Worm (Caenorhabditis elegans) whole organism, mixed stage, embryonic: ENCODE measurements around the gene bed-3.

Source experiments
- ces-1 ChIP-seq: fragments of 150-350 bp; optimal IDR thresholded peaks from 2 replicates; lab custom pipeline; 2014; ENCODE audit warnings: missing biosample characterization, missing genetic modification reagents, missing genetic modification characterization
- lin-13 ChIP-seq: fragments of 150-350 bp; optimal IDR thresholded peaks from 2 replicates; lab custom pipeline; 2014; ENCODE audit warnings: missing biosample characterization, missing genetic modification characterization
- nhr-12 ChIP-seq: fragments of 150-350 bp; optimal IDR thresholded peaks from 2 replicates; lab custom pipeline; 2014; ENCODE audit warnings: missing biosample characterization, missing genetic modification characterization
- nhr-237 ChIP-seq: fragments of 150-350 bp; optimal IDR thresholded peaks from 2 replicates; lab custom pipeline; 2014; ENCODE audit warnings: missing biosample characterization, missing genetic modification characterization
- pha-4 ChIP-seq: fragments of 150-350 bp; optimal IDR thresholded peaks from 2 replicates; lab custom pipeline; 2018; ENCODE audit warnings: missing biosample characterization, missing genetic modification reagents, missing genetic modification characterization
- sem-2 ChIP-seq: fragments of 200-800 bp; sonication (Bioruptor generic); optimal IDR thresholded peaks from 2 replicates; lab custom pipeline; 2018; ENCODE audit warnings: mild to moderate bottlenecking, missing genetic modification characterization, missing compliant biosample characterization
- snpc-4 ChIP-seq: fragments of 150-350 bp; optimal IDR thresholded peaks from 2 replicates; lab custom pipeline; 2014; ENCODE audit warnings: missing biosample characterization, missing genetic modification characterization
- unc-39 ChIP-seq: fragments of 150-350 bp; optimal IDR thresholded peaks from 2 replicates; lab custom pipeline; 2014; ENCODE audit warnings: missing biosample characterization, missing genetic modification characterization
- ztf-11 ChIP-seq: fragments of 150-350 bp; optimal IDR thresholded peaks from 2 replicates; lab custom pipeline; 2014; ENCODE audit warnings: missing biosample characterization, missing genetic modification characterization

- TF ChIP-seq sem-2 (GFP tag; lab: Kevin White, UChicago) (no peak), unc-39 (tag; lab: Kevin White, UChicago) (no peak), nhr-237 (tag; lab: Kevin White, UChicago) (no peak), ztf-11 (tag; lab: Kevin White, UChicago) (no peak), ces-1 (GFP tag; lab: Kevin White, UChicago) (no peak), snpc-4 (tag; lab: Kevin White, UChicago) (no peak), pha-4 (tag; lab: Kevin White, UChicago) (no peak), nhr-12 (no peak), lin-13 (no peak)
These were observed 47.0 kb upstream of the bed-3 start for ce11 chrIV:9869344-9869743.
